Worm (Caenorhabditis elegans): ENCODE data around the gene D1086.1.

Gene D1086.1

DNA sequence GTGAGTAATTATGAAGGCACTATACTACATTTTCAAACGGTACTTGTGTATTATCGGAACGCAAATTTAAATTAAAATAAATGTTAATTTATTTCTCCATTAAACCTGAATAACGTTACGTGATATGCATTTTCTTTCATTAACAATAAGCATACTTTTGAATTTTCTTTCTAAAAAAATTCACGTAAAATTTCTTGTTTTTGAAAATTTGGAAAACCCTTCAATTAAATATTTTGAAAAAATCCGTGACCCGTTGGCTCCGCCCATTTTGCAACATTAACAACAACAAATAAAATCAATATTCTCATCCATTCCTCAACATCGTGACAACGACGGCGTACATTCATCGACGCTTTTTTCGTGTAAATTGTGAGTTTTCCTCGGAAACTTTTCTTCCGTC lies 47.5 kb downstream of the D1086.1 start, which contains the start of gene acs-10:
Gene acs-10, plus strand, starts transcription at position 301 of the 400 bp plus-strand sequence.
- TF ChIP-seq F49E8.2 (tag; optimal IDR thresholded peaks at IDR 0.05; ENCODE audit: insufficient read depth) = no peak
- no peak for TF ChIP-seq Y56A3A.18 (GFP tag; IDR thresholded peaks at IDR 0.05)
- TF ChIP-seq akir-1 (GFP tag; optimal IDR thresholded peaks at IDR 0.05) = no peak
- TF ChIP-seq tbp1 (GFP tag; optimal IDR thresholded peaks at IDR 0.05) = no peak
- no peak for TF ChIP-seq ztf-26 (tag; optimal IDR thresholded peaks at IDR 0.05)
- TF ChIP-seq attf-6 (GFP tag; IDR thresholded peaks at IDR 0.05) = no peak
- TF ChIP-seq lsy-27 (tag; optimal IDR thresholded peaks at IDR 0.05; ENCODE audit: borderline replicate concordance, insufficient read depth) = no peak
- no peak for TF ChIP-seq nhr-80 (tag; optimal IDR thresholded peaks at IDR 0.05)
- TF ChIP-seq pbrm-1 (GFP tag; IDR thresholded peaks at IDR 0.05) = no peak
- no peak for TF ChIP-seq madf-10 (tag; optimal IDR thresholded peaks at IDR 0.05)
- TF ChIP-seq sdz-38 (tag; optimal IDR thresholded peaks at IDR 0.05) = no peak
- no peak for TF ChIP-seq egl-18 (GFP tag; IDR thresholded peaks at IDR 0.05)
- TF ChIP-seq ztf-25 (GFP tag; IDR thresholded peaks at IDR 0.05) = no peak
- TF ChIP-seq lsl-1 (GFP tag; optimal IDR thresholded peaks at IDR 0.05) = no peak
- TF ChIP-seq egrh-3 (GFP tag; IDR thresholded peaks at IDR 0.05) = no peak
- TF ChIP-seq ceh-100 (GFP tag; IDR thresholded peaks at IDR 0.05) = no peak
- TF ChIP-seq F39B2.1 (GFP tag; IDR thresholded peaks at IDR 0.05) = no peak
- no peak for TF ChIP-seq T07F8.4 (tag; optimal IDR thresholded peaks at IDR 0.05)

DNA sequence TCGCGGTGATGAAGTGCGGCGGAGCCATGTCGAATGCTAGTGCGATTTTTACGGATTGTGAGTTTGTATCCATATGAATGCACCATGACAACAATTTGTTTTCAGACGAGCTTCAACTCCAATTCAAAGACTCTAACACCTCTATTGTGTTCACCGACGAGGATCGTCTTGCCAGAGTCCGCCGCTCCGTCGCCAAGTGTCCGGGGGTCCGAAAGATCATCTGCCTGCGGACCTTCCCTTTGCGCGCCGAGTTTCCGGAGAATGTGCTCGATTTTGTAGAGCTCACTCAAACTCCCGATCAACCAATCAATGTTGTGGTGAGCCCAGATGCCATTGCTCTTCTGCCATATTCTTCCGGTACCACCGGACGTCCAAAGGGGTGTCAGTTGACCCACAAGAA lies 48.5 kb downstream of the D1086.1 start:
- no peak for TF ChIP-seq F57A8.1 (GFP tag; optimal IDR thresholded peaks at IDR 0.05)
- peak; percentile 65 for TF ChIP-seq zfh-2 (GFP tag; conservative IDR thresholded peaks at IDR 0.05)
- no peak for TF ChIP-seq ceh-40 (GFP tag; IDR thresholded peaks at IDR 0.05)
- no peak for TF ChIP-seq Y56A3A.18 (GFP tag; IDR thresholded peaks at IDR 0.05)
- no peak for TF ChIP-seq ztf-26 (tag; optimal IDR thresholded peaks at IDR 0.05)
- TF ChIP-seq mcd-1 (GFP tag; IDR thresholded peaks at IDR 0.05) = no peak
- TF ChIP-seq ztf-28 (GFP tag; IDR thresholded peaks at IDR 0.05) = no peak

DNA sequence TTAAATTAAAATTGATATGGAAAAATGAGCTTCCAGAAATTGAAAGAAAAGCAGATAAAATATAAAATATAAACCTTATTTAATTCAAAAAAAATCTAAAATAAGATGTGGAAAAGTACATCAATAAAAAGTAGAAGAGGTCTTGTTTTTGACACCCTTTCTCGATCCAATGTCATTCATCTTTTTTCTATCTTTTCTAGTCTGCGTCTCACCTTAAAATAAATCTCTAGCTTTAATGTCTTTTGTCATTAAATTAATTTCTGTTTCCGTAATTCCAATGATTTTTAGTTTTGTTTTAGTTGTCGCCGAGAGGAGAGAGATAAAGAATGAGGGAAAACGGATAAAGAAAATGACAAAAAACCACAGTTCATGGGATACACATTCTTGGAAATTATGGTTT lies 50.5 kb downstream of the D1086.1 start:
- TF ChIP-seq mxl-1 (tag; optimal IDR thresholded peaks at IDR 0.05) (no peak), lin-26 (GFP tag; IDR thresholded peaks at IDR 0.05) (no peak), hsf-1 (GFP tag; IDR thresholded peaks at IDR 0.05) (no peak), die-1 (tag; optimal IDR thresholded peaks at IDR 0.05) (no peak), ztf-3 (GFP tag; optimal IDR thresholded peaks at IDR 0.05) (no peak), efl-1 (GFP tag; optimal IDR thresholded peaks at IDR 0.05) (no peak), nhr-90 (tag; optimal IDR thresholded peaks at IDR 0.05) (no peak), sptf-2 (GFP tag; optimal IDR thresholded peaks at IDR 0.05) (no peak), madf-10 (tag; optimal IDR thresholded peaks at IDR 0.05) (no peak), T07F8.4 (tag; optimal IDR thresholded peaks at IDR 0.05) (no peak), ceh-79 (tag; optimal IDR thresholded peaks at IDR 0.05) (no peak), ceh-91 (GFP tag; IDR thresholded peaks at IDR 0.05) (no peak), cebp-2 (GFP tag; IDR thresholded peaks at IDR 0.05) (no peak), F10E7.11 (tag; optimal IDR thresholded peaks at IDR 0.05) (no peak), lin-40 (tag; optimal IDR thresholded peaks at IDR 0.05) (no peak), let-526 (GFP tag; IDR thresholded peaks at IDR 0.05) (no peak), lir-1 (GFP tag; conservative IDR thresholded peaks at IDR 0.05) (no peak), B0035.1 (tag; optimal IDR thresholded peaks at IDR 0.05) (no peak), Y53G8AR.9 (GFP tag; conservative IDR thresholded peaks at IDR 0.05) (no peak)

Data from whole organism, young adult.